Worm (Caenorhabditis elegans): ENCODE results near the gene acp-4.

The acp-4 gene

ce11 chrII:8415462-8416037, 19.4 kb downstream of the acp-4 start (continued):
- TF ChIP-seq sptf-1 (tag; optimal IDR thresholded peaks at IDR 0.05): no peak

ce11 chrII:8415035-8415434, 19.9 kb downstream of the acp-4 start:
- TF ChIP-seq grh-1 (GFP tag; IDR thresholded peaks at IDR 0.05) (no peak), rnt-1 (tag; optimal IDR thresholded peaks at IDR 0.05) (peak; percentile 0)

DNA sequence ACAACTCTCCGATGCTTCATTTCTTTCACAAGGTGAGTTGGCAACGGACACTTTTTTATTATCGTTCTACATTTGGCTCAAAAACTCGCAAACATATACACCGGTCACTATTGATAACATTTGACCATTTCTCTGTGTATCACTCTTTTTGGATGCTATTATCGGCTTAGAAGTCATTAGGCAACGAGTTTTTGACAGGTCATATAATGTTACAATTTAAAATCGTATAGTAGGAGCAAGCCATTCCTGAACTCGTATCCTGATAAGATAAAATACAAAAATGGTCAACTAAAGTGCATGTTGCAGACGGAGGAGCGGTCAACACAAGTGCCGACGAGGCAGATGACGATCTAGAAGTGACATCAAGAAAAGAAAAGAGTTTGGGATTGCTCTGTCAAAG, 22.0 kb downstream of the acp-4 start:
- no peak for TF ChIP-seq lin-13 (GFP tag; optimal IDR thresholded peaks at IDR 0.05)
- no peak for TF ChIP-seq tbx-2 (tag; optimal IDR thresholded peaks at IDR 0.05)
- no peak for TF ChIP-seq swsn-7 (tag; optimal IDR thresholded peaks at IDR 0.05)
- no peak for TF ChIP-seq Y116A8C.19 (tag; optimal IDR thresholded peaks at IDR 0.05; ENCODE audit: borderline replicate concordance)
- peak; percentile 29 for TF ChIP-seq elt-2 (tag; optimal IDR thresholded peaks at IDR 0.05)
- TF ChIP-seq aha-1 (tag; optimal IDR thresholded peaks at IDR 0.05): no peak
- no peak for TF ChIP-seq F16B12.6 (tag; optimal IDR thresholded peaks at IDR 0.05)

- TF ChIP-seq nhr-85 (tag): peak; percentile 70
- TF ChIP-seq elt-2 (tag; optimal IDR thresholded peaks at IDR 0.05): peak; percentile 33
- peak; percentile 50 for TF ChIP-seq lin-14 (GFP tag; optimal IDR thresholded peaks at IDR 0.05)
- no peak for TF ChIP-seq ztf-11 (tag; optimal IDR thresholded peaks at IDR 0.05)
- TF ChIP-seq blmp-1 (tag; optimal IDR thresholded peaks at IDR 0.05): peak; percentile 14
- no peak for TF ChIP-seq isw-1 (GFP tag; IDR thresholded peaks at IDR 0.05)
- TF ChIP-seq lin-35 (GFP tag; optimal IDR thresholded peaks at IDR 0.05): peak in 1 of 2 experiments; percentile 6
These were observed 22.7 kb downstream of the acp-4 start, which contains the start of gene efl-3 for ce11 chrII:8412061-8412721. TSS of gene efl-3 (plus strand) at chrII:8412671.

DNA sequence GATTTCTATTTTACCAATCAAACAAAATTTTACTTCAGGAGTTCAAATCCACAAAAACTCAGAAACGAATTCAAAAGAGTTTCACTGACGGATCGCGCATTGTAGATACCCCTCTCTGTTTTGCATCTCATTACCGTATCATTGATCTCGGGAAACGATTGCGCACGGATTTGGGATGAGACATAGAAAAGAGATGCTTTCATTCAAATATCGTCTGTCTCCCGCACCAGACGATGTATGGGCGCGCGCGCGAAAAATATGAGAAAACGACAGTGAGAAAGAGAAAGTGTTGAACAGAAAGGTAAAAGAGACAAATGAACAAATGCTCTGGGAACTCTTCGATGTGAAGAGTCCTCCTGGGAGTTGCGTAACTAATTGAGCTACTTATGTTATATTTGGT, 23.9 kb downstream of the acp-4 start:
- TF ChIP-seq blmp-1 (tag; optimal IDR thresholded peaks at IDR 0.05): peak; percentile 92
- no peak for TF ChIP-seq ceh-88 (GFP tag; IDR thresholded peaks at IDR 0.05)
- TF ChIP-seq snu-23 (GFP tag; optimal IDR thresholded peaks at IDR 0.05): no peak

DNA sequence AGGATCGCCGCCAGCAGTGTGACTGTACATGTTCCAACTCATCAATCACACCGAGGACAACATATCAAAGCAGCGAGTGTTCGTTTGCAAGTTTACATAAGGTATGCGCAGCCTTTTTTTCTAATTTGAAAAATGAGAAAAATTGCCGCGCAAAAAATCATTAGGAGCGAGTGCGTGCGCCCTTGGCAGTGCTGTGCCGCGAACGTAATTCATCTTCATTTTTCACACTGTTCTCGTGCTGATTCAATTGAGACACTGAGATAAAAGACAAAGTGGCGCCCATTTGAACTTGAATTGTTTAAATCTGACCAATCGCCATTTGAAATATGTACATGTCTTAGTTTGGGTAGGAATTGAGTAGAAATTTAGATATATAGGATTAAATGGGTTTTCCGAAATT, 25.4 kb downstream of the acp-4 start:
- TF ChIP-seq zag-1 (tag; optimal IDR thresholded peaks at IDR 0.05) (no peak), nhr-19 (GFP tag; conservative IDR thresholded peaks at IDR 0.05) (no peak), blmp-1 (tag; optimal IDR thresholded peaks at IDR 0.05) (peak; percentile 17), efl-3 (GFP tag; optimal IDR thresholded peaks at IDR 0.05) (peak; percentile 50), egl-27 (tag; optimal IDR thresholded peaks at IDR 0.05) (no peak), efl-1 (optimal IDR thresholded peaks at IDR 0.05) (no peak), efl-1 (GFP tag; optimal IDR thresholded peaks at IDR 0.05 in 1 of 2) (no peak), unc-30 (tag; optimal IDR thresholded peaks at IDR 0.05) (no peak), nhr-47 (tag; optimal IDR thresholded peaks at IDR 0.05) (no peak), skn-1 (tag; optimal IDR thresholded peaks at IDR 0.05) (no peak), nhr-85 (tag) (peak; percentile 82), pax-3 (tag; optimal IDR thresholded peaks at IDR 0.05) (no peak), ceh-88 (GFP tag; IDR thresholded peaks at IDR 0.05) (no peak), lin-39 (tag; optimal IDR thresholded peaks at IDR 0.05) (peak; percentile 60), dpl-1 (GFP tag; optimal IDR thresholded peaks at IDR 0.05) (no peak), fos-1 (tag; optimal IDR thresholded peaks at IDR 0.05) (no peak), ztf-11 (tag; optimal IDR thresholded peaks at IDR 0.05) (peak in 1 of 2 experiments; percentile 28), tbx-2 (tag; optimal IDR thresholded peaks at IDR 0.05) (no peak), nhr-76 (tag; optimal IDR thresholded peaks at IDR 0.05) (no peak), lin-14 (GFP tag; optimal IDR thresholded peaks at IDR 0.05) (peak; percentile 45), F16B12.6 (tag; optimal IDR thresholded peaks at IDR 0.05) (no peak), xbp-1 (tag; optimal IDR thresholded peaks at IDR 0.05) (no peak), aha-1 (tag; optimal IDR thresholded peaks at IDR 0.05) (no peak), nhr-12 (tag; optimal IDR thresholded peaks at IDR 0.05) (no peak)

All from whole organism, L1 larva.